Worm (Caenorhabditis elegans): ENCODE measurements around the gene C17G10.10.

The C17G10.10 gene

ce11 chrII:5648272-5648671, 49.1 kb upstream of the C17G10.10 start, which contains the start of gene ddl-1:
Gene ddl-1 (minus strand): TSS chrII:5648372.
- TF ChIP-seq nhr-10 (tag; optimal IDR thresholded peaks at IDR 0.05) (no peak), D1046.2 (GFP tag; IDR thresholded peaks at IDR 0.05) (no peak), fos-1 (tag; optimal IDR thresholded peaks at IDR 0.05) (no peak), mes-2 (tag; optimal IDR thresholded peaks at IDR 0.05; ENCODE audit: poor library complexity, severe bottlenecking) (no peak), jun-1 (tag; optimal IDR thresholded peaks at IDR 0.05) (no peak), ZK546.5 (tag; optimal IDR thresholded peaks at IDR 0.05) (no peak), F26F4.8 (GFP tag; conservative IDR thresholded peaks at IDR 0.05) (no peak), Y105C5A.15 (GFP tag; IDR thresholded peaks at IDR 0.05) (no peak), ztf-11 (tag; optimal IDR thresholded peaks at IDR 0.05) (no peak), F10B5.3 (tag; optimal IDR thresholded peaks at IDR 0.05) (no peak), ztf-7 (tag; optimal IDR thresholded peaks at IDR 0.05) (no peak), unc-62 (GFP tag; optimal IDR thresholded peaks at IDR 0.05 in 1 of 2) (no peak), unc-62 (tag; optimal IDR thresholded peaks at IDR 0.05) (no peak), daf-8 (GFP tag; IDR thresholded peaks at IDR 0.05) (no peak), R02D3.7 (tag; optimal IDR thresholded peaks at IDR 0.05) (no peak), ces-1 (GFP tag; optimal IDR thresholded peaks at IDR 0.05) (no peak), nhr-48 (tag; optimal IDR thresholded peaks at IDR 0.05) (no peak), hmg-1.1 (GFP tag; IDR thresholded peaks at IDR 0.05) (no peak), ctbp-1 (GFP tag; IDR thresholded peaks at IDR 0.05) (no peak), nhr-76 (tag; optimal IDR thresholded peaks at IDR 0.05) (no peak)

DNA sequence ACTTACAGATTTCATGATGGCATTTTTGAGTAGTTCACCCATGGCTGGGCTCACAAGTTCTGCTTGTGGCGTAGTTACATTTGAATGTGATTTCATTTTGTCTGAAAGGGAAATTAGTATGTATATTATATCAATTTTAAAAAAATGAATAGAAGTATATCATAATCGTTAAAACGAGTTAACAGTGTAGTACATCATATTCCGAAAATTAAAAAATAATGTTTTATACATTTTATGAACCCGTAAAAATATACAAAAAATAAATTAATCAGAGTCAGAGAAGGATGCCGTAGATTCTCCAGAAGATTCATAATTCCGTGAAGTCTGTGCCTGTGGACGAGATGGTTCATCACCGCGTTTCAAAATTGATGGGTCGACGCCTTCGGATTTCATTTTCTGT, 47.8 kb upstream of the C17G10.10 start, which contains the start of gene F59E12.9:
F59E12.9 (minus strand) TSS at position 101 of the 400 bp plus-strand sequence.
- TF ChIP-seq T20F7.1 (GFP tag; optimal IDR thresholded peaks at IDR 0.05) (no peak), F10B5.3 (tag; optimal IDR thresholded peaks at IDR 0.05) (no peak), vab-7 (GFP tag; IDR thresholded peaks at IDR 0.05) (no peak), dve-1 (tag; optimal IDR thresholded peaks at IDR 0.05; ENCODE audit: insufficient read depth) (no peak), jun-1 (tag; optimal IDR thresholded peaks at IDR 0.05) (no peak), nhr-41 (GFP tag; IDR thresholded peaks at IDR 0.05) (no peak), sdz-12 (GFP tag; optimal IDR thresholded peaks at IDR 0.05) (no peak), daf-16 (GFP tag; optimal IDR thresholded peaks at IDR 0.05) (no peak), daf-16 (tag; optimal IDR thresholded peaks at IDR 0.05) (no peak), Y5F2A.4 (GFP tag; optimal IDR thresholded peaks at IDR 0.05) (no peak), lin-1 (GFP tag; IDR thresholded peaks at IDR 0.05) (no peak), ztf-7 (tag; optimal IDR thresholded peaks at IDR 0.05) (no peak), Y105C5A.15 (GFP tag; IDR thresholded peaks at IDR 0.05) (no peak), nhr-28 (tag; optimal IDR thresholded peaks at IDR 0.05) (no peak), cey-2 (tag; optimal IDR thresholded peaks at IDR 0.05; ENCODE audit: borderline replicate concordance, insufficient read depth) (no peak), hif-1 (tag; optimal IDR thresholded peaks at IDR 0.05) (no peak), lin-39 (tag; optimal IDR thresholded peaks at IDR 0.05) (no peak), zip-11 (GFP tag; IDR thresholded peaks at IDR 0.05) (no peak), ceh-82 (tag; optimal IDR thresholded peaks at IDR 0.05) (no peak), nhr-10 (tag; optimal IDR thresholded peaks at IDR 0.05) (no peak), fos-1 (tag; optimal IDR thresholded peaks at IDR 0.05) (no peak)

DNA sequence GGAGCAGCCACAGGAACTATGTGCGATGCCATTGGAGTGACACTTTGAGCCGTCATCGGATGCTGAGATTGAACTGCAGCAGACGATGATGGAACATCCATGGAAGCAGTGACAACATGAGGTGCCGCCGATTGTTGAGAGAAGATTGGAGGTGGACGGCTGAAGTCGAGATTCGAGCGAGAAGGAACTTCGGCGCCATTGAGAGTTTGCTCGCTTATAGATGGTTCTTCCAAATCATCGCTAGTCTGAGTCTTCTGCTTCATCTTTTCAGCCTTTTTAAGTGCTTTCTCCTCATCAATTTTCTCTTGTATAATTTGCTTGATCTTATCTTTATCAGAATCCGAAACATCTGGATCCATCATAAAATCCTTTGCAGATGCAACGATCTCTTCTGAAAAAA, 42.9 kb upstream of the C17G10.10 start:
- no peak for TF ChIP-seq gei-8 (GFP tag; optimal IDR thresholded peaks at IDR 0.05)
- TF ChIP-seq set-16 (GFP tag; IDR thresholded peaks at IDR 0.05), result 0 out of 2 replicates have a peak, but pooled peaks have one; percentile 16
- TF ChIP-seq aha-1 (tag), result peak; percentile 95

All from whole organism, L4 larva.